Worm (Caenorhabditis elegans): Measurements from ENCODE around the gene T19A5.3.

The T19A5.3 gene

ce11 chrV:8938445-8938844, 5.4 kb downstream of the T19A5.3 start:
- no peak for TF ChIP-seq scrt-1 (GFP tag; IDR thresholded peaks at IDR 0.05)
- no peak for TF ChIP-seq ama-1 (optimal IDR thresholded peaks at IDR 0.05)
- no peak for TF ChIP-seq F13C5.2 (tag; optimal IDR thresholded peaks at IDR 0.05)
- no peak for TF ChIP-seq sea-1 (GFP tag; conservative IDR thresholded peaks at IDR 0.05)
- TF ChIP-seq pes-1 (GFP tag; IDR thresholded peaks at IDR 0.05), result no peak
- TF ChIP-seq tbx-11 (GFP tag; IDR thresholded peaks at IDR 0.05), result no peak
- TF ChIP-seq ceh-36 (tag; optimal IDR thresholded peaks at IDR 0.05), result no peak

DNA sequence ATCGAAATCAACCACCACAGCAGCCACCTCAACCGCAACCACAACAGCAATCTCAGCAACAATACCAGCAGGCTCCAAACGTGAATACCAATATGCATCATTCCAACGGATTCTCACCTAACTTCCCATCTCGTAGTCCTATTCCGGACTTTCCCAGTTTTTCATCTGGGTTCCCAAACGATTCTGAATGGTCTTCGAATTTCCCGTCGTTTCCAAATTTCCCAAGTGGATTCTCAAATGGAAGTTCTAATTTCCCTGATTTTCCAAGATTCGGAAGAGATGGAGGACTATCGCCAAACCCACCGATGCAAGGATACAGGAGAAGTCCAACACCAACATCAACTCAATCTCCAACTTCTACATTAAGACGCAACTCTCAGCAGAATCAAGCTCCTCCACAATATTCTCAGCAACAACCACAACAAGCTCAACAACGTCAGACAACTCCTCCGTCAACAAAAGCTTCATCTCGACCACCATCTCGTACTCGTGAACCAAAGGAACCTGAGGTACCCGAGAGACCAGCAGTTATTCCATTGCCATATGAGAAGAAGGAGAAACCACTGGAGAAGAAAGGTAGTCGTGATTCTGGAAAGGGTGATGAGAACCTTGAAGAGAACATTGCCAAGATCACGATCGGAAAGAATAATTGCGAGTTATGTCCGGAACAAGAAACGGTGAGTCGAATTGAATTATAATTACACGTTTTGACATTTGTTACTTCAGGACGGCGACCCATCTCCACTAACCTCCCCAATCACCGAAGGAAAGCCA, 6.2 kb downstream of the T19A5.3 start:
- TF ChIP-seq tbx-37 (GFP tag; conservative IDR thresholded peaks at IDR 0.05), result no peak
- no peak for TF ChIP-seq B0310.2 (tag; optimal IDR thresholded peaks at IDR 0.05)
- TF ChIP-seq hnd-1 (tag; optimal IDR thresholded peaks at IDR 0.05), result no peak
- TF ChIP-seq aly-1 (tag; optimal IDR thresholded peaks at IDR 0.05), result no peak
- TF ChIP-seq hmg-4 (GFP tag; optimal IDR thresholded peaks at IDR 0.05), result no peak
- no peak for TF ChIP-seq F13C5.2 (tag; optimal IDR thresholded peaks at IDR 0.05)
- no peak for TF ChIP-seq ceh-13 (GFP tag; optimal IDR thresholded peaks at IDR 0.05)
- TF ChIP-seq tbx-11 (GFP tag; IDR thresholded peaks at IDR 0.05), result no peak

ce11 chrV:8936791-8937475, 6.9 kb downstream of the T19A5.3 start:
- TF ChIP-seq tbx-37 (GFP tag; conservative IDR thresholded peaks at IDR 0.05) (no peak), ama-1 (optimal IDR thresholded peaks at IDR 0.05) (no peak), hmg-4 (GFP tag; optimal IDR thresholded peaks at IDR 0.05) (no peak), ceh-36 (tag; optimal IDR thresholded peaks at IDR 0.05) (no peak), flt-1 (GFP tag; IDR thresholded peaks at IDR 0.05) (no peak), ceh-13 (GFP tag; optimal IDR thresholded peaks at IDR 0.05) (no peak)

DNA sequence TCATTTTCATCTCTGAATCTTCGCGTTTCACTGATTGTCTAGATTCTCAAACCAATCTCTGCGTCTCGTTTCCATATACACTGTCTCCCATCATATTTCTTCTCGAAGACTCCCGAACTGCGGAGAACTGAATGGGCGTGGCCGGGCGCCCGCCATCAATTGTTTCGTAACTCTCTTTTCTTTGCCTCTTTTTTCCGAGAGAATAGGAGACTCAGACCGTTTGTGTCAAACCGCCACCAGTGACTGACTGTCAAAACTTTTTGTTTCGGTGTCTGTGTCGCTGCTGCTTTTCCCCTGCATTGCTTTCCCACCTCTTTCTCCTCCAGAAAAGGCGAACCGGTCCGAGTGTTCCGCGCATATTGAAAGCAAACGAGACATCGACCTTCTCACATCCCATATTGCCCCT, 7.7 kb downstream of the T19A5.3 start, which contains the start of gene unc-23:
Gene unc-23 (plus strand): TSS at position 176 of the 406 bp plus-strand sequence.
- TF ChIP-seq ceh-36 (tag; optimal IDR thresholded peaks at IDR 0.05) (no peak), ets-7 (tag; optimal IDR thresholded peaks at IDR 0.05) (no peak), tbx-37 (GFP tag; conservative IDR thresholded peaks at IDR 0.05) (no peak), hmg-4 (GFP tag; optimal IDR thresholded peaks at IDR 0.05) (no peak), hmbx-1 (tag; optimal IDR thresholded peaks at IDR 0.05) (no peak), ceh-13 (GFP tag; optimal IDR thresholded peaks at IDR 0.05) (no peak), pes-1 (GFP tag; IDR thresholded peaks at IDR 0.05) (no peak), sea-1 (GFP tag; conservative IDR thresholded peaks at IDR 0.05) (no peak)

DNA sequence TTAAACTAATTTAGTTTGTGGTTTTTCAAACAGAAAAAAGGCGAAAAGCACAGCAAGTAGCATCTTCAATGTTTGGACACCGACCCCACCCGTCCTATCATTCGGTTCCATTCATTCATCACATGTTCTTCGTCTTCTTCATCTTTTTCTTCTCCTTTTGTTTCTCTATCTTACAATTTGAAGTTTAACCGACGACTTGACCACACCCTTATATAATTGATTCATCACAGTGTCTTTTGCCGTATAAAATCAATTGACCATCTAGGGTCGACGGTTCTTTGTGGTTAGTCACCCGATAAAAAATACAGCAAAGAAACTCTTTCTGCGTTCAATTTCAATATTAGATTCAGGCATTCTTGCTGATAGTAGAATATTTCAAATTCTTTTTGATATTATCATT, 8.8 kb downstream of the T19A5.3 start:
- TF ChIP-seq ets-7 (tag; optimal IDR thresholded peaks at IDR 0.05), result no peak
- no peak for TF ChIP-seq ceh-36 (tag; optimal IDR thresholded peaks at IDR 0.05)
- TF ChIP-seq pes-1 (GFP tag; IDR thresholded peaks at IDR 0.05), result no peak
- TF ChIP-seq tbx-37 (GFP tag; conservative IDR thresholded peaks at IDR 0.05), result no peak
- TF ChIP-seq scrt-1 (GFP tag; IDR thresholded peaks at IDR 0.05), result no peak
- no peak for TF ChIP-seq tra-4 (tag; optimal IDR thresholded peaks at IDR 0.05)
- no peak for TF ChIP-seq flt-1 (GFP tag; IDR thresholded peaks at IDR 0.05)
- no peak for TF ChIP-seq hmbx-1 (tag; optimal IDR thresholded peaks at IDR 0.05)
- TF ChIP-seq tbx-11 (GFP tag; IDR thresholded peaks at IDR 0.05), result no peak
- TF ChIP-seq sea-1 (GFP tag; conservative IDR thresholded peaks at IDR 0.05), result no peak
- no peak for TF ChIP-seq F13C5.2 (tag; optimal IDR thresholded peaks at IDR 0.05)
- TF ChIP-seq aly-1 (tag; optimal IDR thresholded peaks at IDR 0.05), result no peak
- no peak for TF ChIP-seq B0310.2 (tag; optimal IDR thresholded peaks at IDR 0.05)
- no peak for TF ChIP-seq ceh-13 (GFP tag; optimal IDR thresholded peaks at IDR 0.05)
- no peak for TF ChIP-seq ama-1 (optimal IDR thresholded peaks at IDR 0.05)
- TF ChIP-seq hnd-1 (tag; optimal IDR thresholded peaks at IDR 0.05), result no peak

ce11 chrV:8934264-8934663, 9.6 kb downstream of the T19A5.3 start:
- TF ChIP-seq aly-1 (tag; optimal IDR thresholded peaks at IDR 0.05) (no peak), B0310.2 (tag; optimal IDR thresholded peaks at IDR 0.05) (no peak), flt-1 (GFP tag; IDR thresholded peaks at IDR 0.05) (no peak), sea-1 (GFP tag; conservative IDR thresholded peaks at IDR 0.05) (no peak), hmg-4 (GFP tag; optimal IDR thresholded peaks at IDR 0.05) (no peak), scrt-1 (GFP tag; IDR thresholded peaks at IDR 0.05) (no peak), ama-1 (optimal IDR thresholded peaks at IDR 0.05) (no peak), F13C5.2 (tag; optimal IDR thresholded peaks at IDR 0.05) (no peak), pes-1 (GFP tag; IDR thresholded peaks at IDR 0.05) (no peak), tbx-11 (GFP tag; IDR thresholded peaks at IDR 0.05) (no peak), hmbx-1 (tag; optimal IDR thresholded peaks at IDR 0.05) (no peak), hnd-1 (tag; optimal IDR thresholded peaks at IDR 0.05) (no peak), tbx-37 (GFP tag; conservative IDR thresholded peaks at IDR 0.05) (no peak), tra-4 (tag; optimal IDR thresholded peaks at IDR 0.05) (no peak)

DNA sequence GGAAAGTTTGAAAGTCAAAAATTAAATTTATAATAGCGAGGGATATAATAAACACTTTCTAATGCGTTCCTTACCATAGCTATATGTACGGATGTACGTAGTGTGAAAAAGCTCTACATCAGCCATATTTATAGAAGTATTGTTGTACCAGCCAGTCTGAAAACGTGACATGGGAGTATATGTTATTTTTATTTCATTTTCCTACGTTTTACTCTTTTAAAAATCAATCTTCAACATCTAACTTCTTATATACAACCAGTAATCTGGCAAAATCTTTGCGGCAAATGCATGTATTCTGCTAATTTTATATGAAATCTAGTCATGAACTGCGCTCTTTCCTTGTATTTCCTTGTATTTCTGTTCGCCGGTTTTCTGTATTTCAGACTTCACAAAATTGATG, 11.5 kb downstream of the T19A5.3 start, which contains the start of gene H14N18.2:
Gene H14N18.2 (plus strand): TSS at position 301 of the 400 bp plus-strand sequence.
- no peak for TF ChIP-seq scrt-1 (GFP tag; IDR thresholded peaks at IDR 0.05)
- no peak for TF ChIP-seq tbx-11 (GFP tag; IDR thresholded peaks at IDR 0.05)
- TF ChIP-seq sea-1 (GFP tag; conservative IDR thresholded peaks at IDR 0.05), result no peak
- TF ChIP-seq ama-1 (optimal IDR thresholded peaks at IDR 0.05), result no peak
- TF ChIP-seq B0310.2 (tag; optimal IDR thresholded peaks at IDR 0.05), result no peak
- TF ChIP-seq ceh-13 (GFP tag; optimal IDR thresholded peaks at IDR 0.05), result no peak
- no peak for TF ChIP-seq pes-1 (GFP tag; IDR thresholded peaks at IDR 0.05)
- TF ChIP-seq aly-1 (tag; optimal IDR thresholded peaks at IDR 0.05), result no peak
- no peak for TF ChIP-seq tbx-37 (GFP tag; conservative IDR thresholded peaks at IDR 0.05)
- no peak for TF ChIP-seq hmg-4 (GFP tag; optimal IDR thresholded peaks at IDR 0.05)
- TF ChIP-seq F13C5.2 (tag; optimal IDR thresholded peaks at IDR 0.05), result no peak
- TF ChIP-seq hnd-1 (tag; optimal IDR thresholded peaks at IDR 0.05), result no peak
- no peak for TF ChIP-seq tra-4 (tag; optimal IDR thresholded peaks at IDR 0.05)
- no peak for TF ChIP-seq ceh-36 (tag; optimal IDR thresholded peaks at IDR 0.05)
- no peak for TF ChIP-seq flt-1 (GFP tag; IDR thresholded peaks at IDR 0.05)
